Fruit fly (Drosophila melanogaster): ENCODE results near the gene HIP-R.

- TF ChIP-seq CG8478 (optimal IDR thresholded peaks at IDR 0.05) (no peak), CTCF (optimal IDR thresholded peaks at IDR 0.05) (no peak)
These were observed 29.7 kb downstream of the HIP-R start for dm6 chrX:3819470-3819869.
